Worm (Caenorhabditis elegans): ENCODE data around the gene F42A9.3.
A peak's percentile ranks its signal among the peaks of the same experiment; 100 is the strongest.

F42A9.3 gene

DNA sequence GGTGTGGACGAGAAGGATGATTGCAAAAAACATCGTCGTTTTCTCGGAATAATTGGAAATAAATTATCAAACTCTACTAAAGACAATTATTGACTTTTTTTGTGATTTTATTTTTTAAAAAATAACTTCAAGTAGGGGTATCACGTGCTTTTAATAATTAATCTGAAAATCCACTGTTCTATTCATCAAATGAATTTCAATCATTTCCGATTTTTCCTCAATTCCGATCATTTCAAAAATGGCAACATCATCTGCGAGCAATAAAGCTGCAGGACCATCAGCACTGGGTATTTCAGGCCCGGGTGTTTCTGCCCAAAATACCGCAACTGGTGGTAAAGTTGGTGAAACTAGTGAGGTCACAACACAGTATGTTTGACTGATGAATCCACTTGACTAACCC, at the start of gene F42A9.3, which contains the start of gene F42A9.7:
F42A9.3 (plus strand) TSS at position 214 of the 400 bp plus-strand sequence.
F42A9.7 (minus strand) TSS at position 101 of the 400 bp plus-strand sequence.
- TF ChIP-seq egl-27 (tag; optimal IDR thresholded peaks at IDR 0.05) = no peak

DNA sequence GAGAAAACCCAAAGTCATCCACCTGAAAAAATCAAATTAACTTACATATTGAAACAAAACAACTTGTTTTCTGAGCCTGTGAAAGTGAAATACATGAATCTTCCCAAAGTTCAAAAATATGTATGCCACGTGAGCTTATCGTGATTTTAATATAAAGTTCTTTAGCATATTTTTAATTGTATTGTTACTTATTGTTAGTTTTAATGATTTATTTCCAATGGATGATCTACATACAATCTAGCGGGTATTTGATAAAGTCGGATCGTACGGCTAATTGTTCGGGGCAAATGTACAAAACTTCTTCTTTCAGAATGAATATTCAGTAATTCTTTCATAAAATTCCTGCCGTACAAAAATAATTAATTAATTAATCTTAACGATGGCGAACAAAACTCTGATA, 46.8 kb upstream of the F42A9.3 start, which contains the start of gene Y59H11AM.4:
Y59H11AM.4 (minus strand) TSS at position 101 of the 400 bp plus-strand sequence.
- TF ChIP-seq nhr-11 (tag; optimal IDR thresholded peaks at IDR 0.05) (no peak), ztf-11 (tag; optimal IDR thresholded peaks at IDR 0.05) (no peak), elt-3 (tag; optimal IDR thresholded peaks at IDR 0.05) (no peak), nhr-21 (tag; optimal IDR thresholded peaks at IDR 0.05) (no peak), nhr-129 (tag; optimal IDR thresholded peaks at IDR 0.05) (no peak), nhr-237 (tag; optimal IDR thresholded peaks at IDR 0.05) (no peak)

DNA sequence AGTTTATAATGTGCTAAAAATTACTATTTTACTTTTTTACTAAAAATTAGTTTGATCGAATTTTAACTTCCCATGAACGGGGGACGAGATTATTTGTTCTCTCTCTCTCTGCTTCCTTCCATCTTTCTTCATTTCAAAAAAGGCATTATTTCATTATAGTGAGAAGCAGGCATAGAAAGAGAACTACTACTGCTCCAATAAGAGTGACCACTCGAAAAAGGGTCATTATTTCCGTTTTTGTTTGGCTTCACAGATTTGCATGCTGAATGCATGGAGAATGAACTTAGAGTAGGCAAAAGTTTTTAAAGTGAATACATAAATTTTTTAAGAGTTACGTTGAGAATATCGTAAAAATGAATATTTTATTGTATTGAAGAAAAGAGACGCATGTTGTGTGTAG, 46.3 kb upstream of the F42A9.3 start:
- TF ChIP-seq lsy-2 (tag; optimal IDR thresholded peaks at IDR 0.05) (no peak), mdl-1 (tag; optimal IDR thresholded peaks at IDR 0.05) (no peak), gmeb-1 (tag; optimal IDR thresholded peaks at IDR 0.05) (no peak), alr-1 (tag; optimal IDR thresholded peaks at IDR 0.05) (no peak), sma-3 (GFP tag; optimal IDR thresholded peaks at IDR 0.05) (no peak), lin-13 (GFP tag; optimal IDR thresholded peaks at IDR 0.05) (no peak), nhr-25 (tag; optimal IDR thresholded peaks at IDR 0.05) (no peak), elt-3 (tag; optimal IDR thresholded peaks at IDR 0.05) (no peak), sma-9 (GFP tag; optimal IDR thresholded peaks at IDR 0.05) (no peak), sma-9 (tag; optimal IDR thresholded peaks at IDR 0.05) (no peak)

DNA sequence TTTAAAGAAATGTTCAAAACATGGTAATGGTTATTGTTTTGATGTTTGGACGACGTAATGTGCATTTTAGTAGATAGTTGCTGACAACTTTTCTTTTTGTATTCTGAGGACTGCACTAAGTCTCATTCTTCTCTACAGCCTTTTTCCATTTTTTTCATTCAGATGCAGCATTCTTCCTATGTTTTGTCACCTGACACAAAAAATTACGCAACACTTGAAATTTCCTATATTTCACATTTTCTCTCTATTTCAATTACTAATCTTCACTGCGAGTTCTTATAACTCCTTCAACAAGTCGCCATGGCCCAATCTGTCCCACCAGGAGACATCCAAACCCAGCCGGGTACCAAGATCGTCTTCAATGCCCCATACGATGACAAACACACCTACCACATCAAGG, 45.9 kb upstream of the F42A9.3 start, which contains the start of gene Y59H11AM.1:
Y59H11AM.1 (plus strand) TSS at position 301 of the 400 bp plus-strand sequence.
- TF ChIP-seq sma-9 (GFP tag; optimal IDR thresholded peaks at IDR 0.05) = no peak
- TF ChIP-seq sma-9 (tag; optimal IDR thresholded peaks at IDR 0.05) = no peak
- no peak for TF ChIP-seq nhr-23 (tag; optimal IDR thresholded peaks at IDR 0.05)
- TF ChIP-seq ztf-11 (tag; optimal IDR thresholded peaks at IDR 0.05) = no peak
- TF ChIP-seq nhr-25 (tag; optimal IDR thresholded peaks at IDR 0.05) = no peak
- TF ChIP-seq ztf-1 (GFP tag; conservative IDR thresholded peaks at IDR 0.05) = no peak
- TF ChIP-seq ceh-82 (tag; optimal IDR thresholded peaks at IDR 0.05) = no peak
- no peak for TF ChIP-seq zag-1 (tag; optimal IDR thresholded peaks at IDR 0.05)
- TF ChIP-seq ceh-16 (tag; optimal IDR thresholded peaks at IDR 0.05) = no peak
- no peak for TF ChIP-seq nhr-21 (tag; optimal IDR thresholded peaks at IDR 0.05)
- TF ChIP-seq Y55F3AM.14 (GFP tag; optimal IDR thresholded peaks at IDR 0.05) = no peak
- no peak for TF ChIP-seq dmd-4 (tag; optimal IDR thresholded peaks at IDR 0.05)
- no peak for TF ChIP-seq crh-2 (tag; optimal IDR thresholded peaks at IDR 0.05)
- no peak for TF ChIP-seq lin-13 (GFP tag; optimal IDR thresholded peaks at IDR 0.05)
- no peak for TF ChIP-seq sem-4 (tag; optimal IDR thresholded peaks at IDR 0.05)

DNA sequence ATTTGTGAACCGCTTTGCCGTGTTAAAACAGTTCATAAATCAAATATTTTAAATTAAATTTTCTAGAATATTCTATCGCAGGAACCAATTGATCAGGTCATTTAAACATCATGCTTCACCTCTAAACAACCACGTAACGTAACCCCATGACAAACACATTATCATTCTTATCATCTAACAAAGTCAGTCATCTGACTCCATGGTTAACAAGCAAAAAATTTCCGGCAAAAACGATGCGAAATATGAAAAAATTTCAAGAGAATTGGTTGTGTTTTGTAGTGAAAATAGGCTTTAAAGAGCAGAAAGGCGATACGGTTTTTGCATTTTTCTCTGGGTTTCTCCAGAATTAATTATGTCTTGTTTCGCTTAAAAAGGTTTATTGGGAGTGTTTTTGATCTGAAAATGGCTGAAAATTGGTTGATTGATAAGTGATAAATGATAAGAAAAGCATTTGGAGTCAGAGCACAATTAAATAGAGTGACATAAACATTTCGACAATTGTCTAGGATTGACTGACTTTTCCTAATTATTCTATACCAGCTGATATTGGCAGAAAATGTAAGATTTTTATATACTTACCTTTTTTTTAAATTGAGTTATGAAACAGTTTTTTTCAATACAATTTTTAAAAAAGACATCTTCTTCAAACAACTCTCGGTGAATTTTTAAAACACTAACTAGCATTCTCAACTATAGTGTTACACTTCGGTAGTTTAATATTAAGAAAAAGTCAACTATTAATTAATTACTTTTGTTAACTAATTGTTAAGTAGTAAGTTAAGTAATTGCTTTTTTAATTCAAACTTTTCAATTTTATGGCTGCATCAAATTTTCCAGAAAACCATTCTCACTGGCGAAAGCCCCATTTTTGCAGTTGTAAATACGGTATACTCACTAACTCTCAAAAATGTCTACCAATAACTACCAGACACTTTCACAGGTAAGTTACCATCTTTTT, 31.7 kb upstream of the F42A9.3 start, which contains the start of gene catp-7:
catp-7 (plus strand) TSS at position 908 of the 958 bp plus-strand sequence.
- TF ChIP-seq crh-2 (tag; optimal IDR thresholded peaks at IDR 0.05) (peak; percentile 77), sma-3 (GFP tag; optimal IDR thresholded peaks at IDR 0.05) (peak; percentile 25), nhr-237 (tag; optimal IDR thresholded peaks at IDR 0.05) (no peak), nhr-129 (tag; optimal IDR thresholded peaks at IDR 0.05) (peak; percentile 23), F13H6.1 (tag; optimal IDR thresholded peaks at IDR 0.05) (peak; percentile 6), fos-1 (tag; optimal IDR thresholded peaks at IDR 0.05) (peak; percentile 56), gmeb-1 (tag; optimal IDR thresholded peaks at IDR 0.05) (peak; percentile 43), lin-11 (tag; optimal IDR thresholded peaks at IDR 0.05) (no peak), ztf-1 (GFP tag; conservative IDR thresholded peaks at IDR 0.05) (no peak)

DNA sequence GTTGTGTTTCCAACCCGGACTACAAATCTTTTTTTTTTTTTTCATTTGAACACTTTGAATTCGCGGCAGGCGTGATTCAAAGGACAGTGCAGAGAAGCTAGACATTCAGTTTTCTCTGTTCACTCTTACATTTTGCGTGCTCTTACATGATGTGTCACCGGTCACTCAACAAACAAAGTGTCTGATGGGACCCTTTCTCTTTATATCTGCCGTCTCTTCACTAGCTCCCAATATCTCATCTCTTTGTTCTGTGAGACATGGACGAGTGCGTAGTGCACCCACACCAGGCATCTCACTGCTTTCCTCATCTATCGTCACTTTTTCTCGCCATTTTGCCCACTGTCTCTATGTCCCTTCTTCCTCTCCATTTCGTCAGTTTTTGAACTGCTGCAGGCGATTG, 30.0 kb upstream of the F42A9.3 start:
- TF ChIP-seq unc-62 (GFP tag; optimal IDR thresholded peaks at IDR 0.05) (peak; percentile 77), nhr-12 (tag; optimal IDR thresholded peaks at IDR 0.05) (no peak), nhr-21 (tag; optimal IDR thresholded peaks at IDR 0.05) (peak; percentile 5), nhr-6 (tag; optimal IDR thresholded peaks at IDR 0.05) (peak; percentile 43), sem-4 (tag; optimal IDR thresholded peaks at IDR 0.05) (peak; percentile 66), mab-5 (tag; optimal IDR thresholded peaks at IDR 0.05) (no peak), unc-55 (GFP tag; optimal IDR thresholded peaks at IDR 0.05) (peak; percentile 25), mbf-1 (tag; optimal IDR thresholded peaks at IDR 0.05) (no peak), lin-13 (GFP tag; optimal IDR thresholded peaks at IDR 0.05) (peak; percentile 22), Y55F3AM.14 (GFP tag; optimal IDR thresholded peaks at IDR 0.05) (peak; percentile 19), sma-9 (GFP tag; optimal IDR thresholded peaks at IDR 0.05) (peak; percentile 94), sma-9 (tag; optimal IDR thresholded peaks at IDR 0.05) (no peak), alr-1 (tag; optimal IDR thresholded peaks at IDR 0.05) (no peak), mdl-1 (tag; optimal IDR thresholded peaks at IDR 0.05) (peak; percentile 19 to 40), lsy-2 (tag; optimal IDR thresholded peaks at IDR 0.05) (peak; percentile 20 to 71), F13H6.1 (tag; optimal IDR thresholded peaks at IDR 0.05) (peak; percentile 95), ceh-82 (tag; optimal IDR thresholded peaks at IDR 0.05) (peak; percentile 1), egl-27 (tag; optimal IDR thresholded peaks at IDR 0.05) (peak; percentile 58), ztf-4 (tag; optimal IDR thresholded peaks at IDR 0.05) (peak; percentile 35), nhr-11 (tag; optimal IDR thresholded peaks at IDR 0.05) (no peak), fos-1 (tag; optimal IDR thresholded peaks at IDR 0.05) (peak; percentile 55), nhr-129 (tag; optimal IDR thresholded peaks at IDR 0.05) (peak; percentile 76), C34F6.9 (tag; optimal IDR thresholded peaks at IDR 0.05) (peak; percentile 39), elt-1 (tag; optimal IDR thresholded peaks at IDR 0.05) (no peak), R02D3.7 (tag; optimal IDR thresholded peaks at IDR 0.05) (no peak)

Data from whole organism, L2 larva.